Worm (Caenorhabditis elegans) whole organism, L1 larva: ENCODE results near the gene ndua-7.
A peak's percentile ranks its signal among the peaks of the same experiment; 100 is the strongest.

ENCODE experiments used
- C16A3.4 ChIP-seq: fragments of 150-350 bp; optimal IDR thresholded peaks from 2 replicates; lab custom pipeline; 2014; ENCODE audit warnings: missing biosample characterization, missing genetic modification characterization
- ceh-88 ChIP-seq: fragments of 200-800 bp; sonication (Bioruptor generic); IDR thresholded peaks from 2 replicates; pipeline ENCODE4 v1.3.6; 2022; ENCODE audit warnings: missing genetic modification characterization, missing compliant biosample characterization
- lin-13 ChIP-seq: fragments of 150-350 bp; optimal IDR thresholded peaks from 2 replicates; lab custom pipeline; 2014; ENCODE audit warnings: missing biosample characterization, missing genetic modification reagents, missing genetic modification characterization
- lin-14 ChIP-seq: fragments of 200-800 bp; sonication (Bioruptor generic); optimal IDR thresholded peaks from 2 replicates; lab custom pipeline; 2018; ENCODE audit warnings: mild to moderate bottlenecking, missing genetic modification characterization, moderate library complexity, missing compliant biosample characterization
- lin-39 ChIP-seq: fragments of 150-350 bp; optimal IDR thresholded peaks from 2 replicates; lab custom pipeline; 2014; ENCODE audit warnings: missing biosample characterization, missing genetic modification reagents, missing genetic modification characterization
- mdl-1 ChIP-seq, 2 experiments: fragments of 150-350 bp; optimal IDR thresholded peaks; 2 replicates each; lab custom pipeline; 2014 to 2017; ENCODE audit warnings: missing biosample characterization in 2 of 2, missing genetic modification characterization in 2 of 2, inconsistent platforms in 1 of 2
- nhr-237 ChIP-seq: fragments of 150-350 bp; optimal IDR thresholded peaks from 2 replicates; lab custom pipeline; 2014; ENCODE audit warnings: missing biosample characterization, missing genetic modification characterization

DNA sequence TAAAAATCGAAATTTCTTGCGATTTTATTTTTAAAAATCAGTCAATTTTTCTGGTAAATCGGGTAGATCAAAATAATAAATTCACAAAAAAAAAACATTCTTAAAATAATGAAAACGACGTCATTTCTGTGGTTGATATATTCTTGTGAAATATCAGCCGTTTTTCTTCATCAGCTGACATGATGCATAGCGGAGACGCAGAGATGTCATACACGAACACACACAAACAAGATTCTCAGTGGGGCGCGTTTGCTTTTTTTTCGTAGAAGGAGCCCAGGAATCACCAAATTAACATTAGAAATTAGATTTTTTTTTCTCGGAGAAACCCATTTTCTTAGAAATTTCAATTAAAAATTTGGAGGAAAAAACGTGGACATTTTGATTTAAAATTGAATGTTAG is 46.7 kb downstream of the ndua-7 start:
- peak; percentile 89 for TF ChIP-seq C16A3.4 (tag; lab: Kevin White, UChicago)
- peak; percentile 99 for TF ChIP-seq lin-14 (GFP tag; lab: Kevin White, UChicago)
- TF ChIP-seq lin-13 (GFP tag; lab: Kevin White, UChicago), result peak; percentile 92
- 0 out of 2 replicates have a peak, but pooled peaks have one; percentile 14 for TF ChIP-seq ceh-88 (GFP tag; lab: Robert Waterston, UW)
- peak; percentile 77 for TF ChIP-seq nhr-237
- TF ChIP-seq mdl-1 (tag; optimal IDR thresholded peaks at IDR 0.05; lab: Kevin White, UChicago), result peak in 1 of 2 experiments; percentile 92
- TF ChIP-seq lin-39 (tag; lab: Kevin White, UChicago), result peak; percentile 15
